Worm (Caenorhabditis elegans): ENCODE data around the gene cwf-19L1.

DNA sequence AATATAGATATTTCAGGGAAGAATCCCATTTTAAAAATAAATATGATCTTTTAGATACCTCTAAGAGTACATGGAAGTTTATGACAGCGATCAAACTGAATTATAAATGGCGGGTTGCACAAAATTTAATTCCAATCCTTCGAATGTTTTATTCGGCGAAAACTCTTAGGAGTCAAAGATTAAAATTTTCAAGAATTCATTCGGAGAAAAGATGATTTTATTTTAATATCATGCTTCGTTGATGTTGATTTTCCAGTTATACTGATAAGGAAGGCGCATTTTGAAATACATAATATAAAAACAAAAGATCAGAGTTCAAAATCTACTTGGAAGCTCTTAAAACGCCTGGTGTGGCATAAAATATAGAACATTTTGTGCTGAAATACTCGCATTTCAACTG, 40.5 kb upstream of the cwf-19L1 start, which contains the start of gene srh-10:
- TF ChIP-seq fkh-10 (GFP tag; optimal IDR thresholded peaks at IDR 0.05), result no peak
- TF ChIP-seq jun-1 (tag; optimal IDR thresholded peaks at IDR 0.05), result no peak
- no peak for TF ChIP-seq lin-15B (tag; optimal IDR thresholded peaks at IDR 0.05)
- no peak for TF ChIP-seq mes-2 (tag; optimal IDR thresholded peaks at IDR 0.05; ENCODE audit: poor library complexity, severe bottlenecking)
- TF ChIP-seq egl-43 (GFP tag; IDR thresholded peaks at IDR 0.05), result no peak
- TF ChIP-seq lin-39 (tag; optimal IDR thresholded peaks at IDR 0.05), result no peak
- TF ChIP-seq lin-1 (GFP tag; IDR thresholded peaks at IDR 0.05), result no peak
- TF ChIP-seq mdt-29 (GFP tag; IDR thresholded peaks at IDR 0.05), result no peak
- no peak for TF ChIP-seq nhr-76 (tag; optimal IDR thresholded peaks at IDR 0.05)
- TF ChIP-seq snpc-4 (tag; optimal IDR thresholded peaks at IDR 0.05), result no peak
- no peak for TF ChIP-seq R02D3.7 (tag; optimal IDR thresholded peaks at IDR 0.05)
- no peak for TF ChIP-seq ama-1 (optimal IDR thresholded peaks at IDR 0.05)
- no peak for TF ChIP-seq mdl-1 (tag; optimal IDR thresholded peaks at IDR 0.05)
- no peak for TF ChIP-seq nhr-11 (tag; optimal IDR thresholded peaks at IDR 0.05)
